Worm (Caenorhabditis elegans) whole organism, early embryonic: ENCODE results near the gene F53F4.12.

Experiments used
- scrt-1 ChIP-seq: fragments of 200-800 bp; sonication (Bioruptor generic); IDR thresholded peaks from 2 replicates; pipeline ENCODE4 v1.3.6; 2022; ENCODE audit warnings: missing genetic modification characterization, missing compliant biosample characterization
- tbx-11 ChIP-seq: fragments of 200-800 bp; sonication (Bioruptor generic); IDR thresholded peaks from 2 replicates; pipeline ENCODE4 v1.3.6; 2022; ENCODE audit warnings: missing genetic modification characterization, missing compliant biosample characterization
- tbx-37 ChIP-seq: fragments of 200-800 bp; sonication (Bioruptor generic); conservative IDR thresholded peaks from 2 replicates; pipeline ENCODE4 v1.3.6; 2022; ENCODE audit warnings: missing genetic modification reagents, missing genetic modification characterization, missing compliant biosample characterization

DNA sequence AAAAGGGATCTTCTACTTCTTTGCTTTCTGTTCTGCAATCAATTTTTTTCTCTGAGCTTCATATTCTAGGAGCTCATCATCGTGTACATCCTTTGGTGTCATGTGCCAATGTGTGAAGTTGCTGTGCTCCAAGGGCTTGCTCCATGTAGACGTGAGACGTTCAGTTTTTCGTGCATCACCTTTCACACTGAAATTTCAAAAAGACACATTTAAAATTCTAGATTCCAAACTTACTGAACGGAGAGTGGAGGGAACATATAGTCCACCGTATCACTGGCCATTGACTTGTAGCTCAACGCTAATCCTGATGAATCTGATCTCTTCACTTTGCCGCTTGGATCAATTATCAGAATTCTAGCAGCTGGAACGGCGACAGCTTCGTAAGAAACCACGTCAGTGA is 25.0 kb downstream of the F53F4.12 start:
- TF ChIP-seq scrt-1 (GFP tag; lab: Robert Waterston, UW) (no peak), tbx-11 (GFP tag; lab: Robert Waterston, UW) (no peak), tbx-37 (no peak)
